Worm (Caenorhabditis elegans) whole organism, L2 larva: ENCODE data around the gene W09B6.4.

Experiments
- F13H6.1 ChIP-seq: sonication (generic microtip); optimal IDR thresholded peaks from 2 replicates; lab custom pipeline; 2016; ENCODE audit warnings: missing genetic modification characterization, missing compliant biosample characterization
- R02D3.7 ChIP-seq: fragments of 150-350 bp; optimal IDR thresholded peaks from 2 replicates; lab custom pipeline; 2014; ENCODE audit warnings: missing biosample characterization, missing genetic modification characterization
- ama-1 ChIP-seq: fragments of 150-350 bp; optimal IDR thresholded peaks from 2 replicates; lab custom pipeline; 2018; ENCODE audit warnings: inconsistent platforms
- blmp-1 ChIP-seq: sonication (generic microtip); optimal IDR thresholded peaks from 2 replicates; lab custom pipeline; 2017; ENCODE audit warnings: missing genetic modification characterization, mild to moderate bottlenecking, missing compliant biosample characterization, antibody characterized with exemption, moderate library complexity; ENCODE audit not compliant: insufficient read depth
- elt-3 ChIP-seq: sonication (generic microtip); optimal IDR thresholded peaks from 2 replicates; lab custom pipeline; 2017; ENCODE audit warnings: missing biosample characterization, missing genetic modification characterization
- lin-39 ChIP-seq: fragments of 150-350 bp; optimal IDR thresholded peaks from 2 replicates; lab custom pipeline; 2014; ENCODE audit warnings: missing biosample characterization, missing genetic modification reagents, missing genetic modification characterization
- mbf-1 ChIP-seq: sonication (generic microtip); optimal IDR thresholded peaks from 2 replicates; lab custom pipeline; 2017; ENCODE audit warnings: missing biosample characterization, missing genetic modification characterization
- nhr-10 ChIP-seq: sonication (generic microtip); optimal IDR thresholded peaks from 2 replicates; lab custom pipeline; 2017; ENCODE audit warnings: missing biosample characterization, missing genetic modification characterization
- nhr-11 ChIP-seq: fragments of 150-350 bp; optimal IDR thresholded peaks from 2 replicates; lab custom pipeline; 2014; ENCODE audit warnings: missing biosample characterization, missing genetic modification characterization
- nhr-12 ChIP-seq: fragments of 150-350 bp; optimal IDR thresholded peaks from 2 replicates; lab custom pipeline; 2014; ENCODE audit warnings: missing biosample characterization, missing genetic modification characterization
- nhr-25 ChIP-seq: fragments of 150-350 bp; sonication (generic microtip); optimal IDR thresholded peaks from 3 replicates; lab custom pipeline; 2014; ENCODE audit warnings: missing biosample characterization, missing genetic modification characterization
- snpc-4 ChIP-seq: fragments of 150-350 bp; optimal IDR thresholded peaks from 2 replicates; lab custom pipeline; 2014; ENCODE audit warnings: missing biosample characterization, missing genetic modification characterization
- unc-55 ChIP-seq: fragments of 150-350 bp; sonication (generic microtip); optimal IDR thresholded peaks from 3 replicates; lab custom pipeline; 2014; ENCODE audit warnings: missing biosample characterization, missing genetic modification reagents, missing genetic modification characterization
- ztf-11 ChIP-seq: sonication (generic microtip); optimal IDR thresholded peaks from 2 replicates; lab custom pipeline; 2017; ENCODE audit warnings: missing biosample characterization, missing genetic modification characterization

DNA sequence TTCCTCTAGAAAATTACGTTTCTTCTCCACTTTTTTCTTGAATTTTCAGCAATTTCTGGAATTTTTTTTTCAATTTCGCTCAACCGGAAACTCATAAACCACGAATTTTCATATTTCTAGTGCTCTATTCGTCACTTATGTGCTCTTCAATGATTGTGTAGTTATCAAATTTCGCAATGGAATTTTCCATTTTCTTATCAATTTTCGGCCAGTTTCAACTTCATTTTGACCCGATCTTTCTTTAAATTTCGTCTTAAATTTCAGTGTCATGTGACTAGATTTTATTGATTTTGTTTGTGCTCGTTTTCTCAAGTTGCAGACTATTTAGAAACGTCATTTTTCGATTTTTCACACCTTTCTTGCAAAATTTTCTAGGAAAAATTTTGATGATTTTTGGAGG, 19.1 kb upstream of the W09B6.4 start:
- TF ChIP-seq lin-39 (tag; lab: Kevin White, UChicago) (no peak), nhr-11 (tag; lab: Kevin White, UChicago) (no peak), mbf-1 (tag; lab: Kevin White, UChicago) (no peak), F13H6.1 (tag; lab: Kevin White, UChicago) (no peak), nhr-12 (tag; lab: Kevin White, UChicago) (no peak), blmp-1 (no peak), R02D3.7 (tag; lab: Kevin White, UChicago) (no peak), elt-3 (no peak), nhr-10 (tag; lab: Kevin White, UChicago) (no peak), snpc-4 (tag; lab: Kevin White, UChicago) (no peak), ama-1 (no peak), unc-55 (GFP tag; lab: Kevin White, UChicago) (no peak), ztf-11 (tag; lab: Kevin White, UChicago) (no peak), nhr-25 (tag; lab: Kevin White, UChicago) (no peak)
